Worm (Caenorhabditis elegans) whole organism, mixed stage, embryonic: Measurements from ENCODE around the gene ess-2.

Source experiments
- sem-2 ChIP-seq: fragments of 200-800 bp; sonication (Bioruptor generic); optimal IDR thresholded peaks from 2 replicates; lab custom pipeline; 2018; ENCODE audit warnings: mild to moderate bottlenecking, missing genetic modification characterization, missing compliant biosample characterization
- unc-62 ChIP-seq: fragments of 150-350 bp; optimal IDR thresholded peaks from 2 replicates; lab custom pipeline; 2014; ENCODE audit warnings: missing biosample characterization, missing genetic modification reagents, missing genetic modification characterization

- no peak for TF ChIP-seq unc-62 (GFP tag; lab: Kevin White, UChicago)
- TF ChIP-seq sem-2 (GFP tag; lab: Kevin White, UChicago): no peak
These were observed 29.7 kb upstream of the ess-2 start, which contains the start of gene ZC21.8 for ce11 chrIII:8519886-8520285.
